Fruit fly (Drosophila melanogaster) whole organism, embryonic: ENCODE measurements around the gene CG33111.

Source experiments
- Bgb ChIP-seq: fragments of 200-800 bp; sonication (Bioruptor generic); IDR thresholded peaks from 2 replicates; pipeline ENCODE4 v1.3.6; 2022; ENCODE audit warnings: missing biosample characterization, missing genetic modification characterization; ENCODE audit not compliant: partially characterized antibody
- CG10321 ChIP-seq: fragments of 200-800 bp; sonication (Bioruptor generic); IDR thresholded peaks from 2 replicates; pipeline ENCODE4 v1.3.6; 2022; ENCODE audit warnings: missing biosample characterization, missing genetic modification characterization
- CG10979 ChIP-seq: fragments of 200-800 bp; sonication (Bioruptor generic); optimal IDR thresholded peaks from 2 replicates; lab custom pipeline; 2018; ENCODE audit warnings: missing biosample characterization, mild to moderate bottlenecking, missing genetic modification characterization, moderate library complexity
- CG11085 ChIP-seq: fragments of 200-800 bp; sonication (Bioruptor generic); IDR thresholded peaks from 2 replicates; pipeline ENCODE4 v1.3.6; 2022; ENCODE audit warnings: missing biosample characterization, missing genetic modification characterization
- CG11093 ChIP-seq: fragments of 200-800 bp; sonication (Bioruptor generic); IDR thresholded peaks from 3 replicates; pipeline ENCODE4 v1.3.6; 2022; ENCODE audit warnings: missing biosample characterization, missing genetic modification characterization
- CG12071 ChIP-seq: fragments of 200-800 bp; sonication (Bioruptor generic); optimal IDR thresholded peaks from 3 replicates; lab custom pipeline; 2018; ENCODE audit warnings: missing biosample characterization, mild to moderate bottlenecking, missing genetic modification characterization
- CG13287 ChIP-seq: fragments of 200-800 bp; sonication (Bioruptor generic); IDR thresholded peaks from 2 replicates; pipeline ENCODE4 v1.3.6; 2022; ENCODE audit warnings: missing biosample characterization, missing genetic modification characterization; ENCODE audit not compliant: partially characterized antibody
- CG13775 ChIP-seq: fragments of 200-800 bp; sonication (Bioruptor generic); optimal IDR thresholded peaks from 3 replicates; lab custom pipeline; 2017; ENCODE audit warnings: missing biosample characterization, mild to moderate bottlenecking, missing genetic modification characterization
- CG14014 ChIP-seq: fragments of 200-800 bp; sonication (Bioruptor generic); IDR thresholded peaks from 2 replicates; pipeline ENCODE4 v1.3.6; 2022; ENCODE audit warnings: missing biosample characterization, missing genetic modification characterization
- CG14441 ChIP-seq: fragments of 200-800 bp; sonication (Bioruptor generic); IDR thresholded peaks from 2 replicates; pipeline ENCODE4 v1.3.6; 2022; ENCODE audit warnings: missing biosample characterization, missing genetic modification characterization
- CG1602 ChIP-seq: fragments of 200-800 bp; sonication (Bioruptor generic); optimal IDR thresholded peaks from 3 replicates; lab custom pipeline; 2016; ENCODE audit warnings: missing biosample characterization, missing genetic modification characterization
- CG30020 ChIP-seq: fragments of 200-800 bp; optimal IDR thresholded peaks from 2 replicates; lab custom pipeline; 2019; ENCODE audit warnings: missing biosample characterization, mild to moderate bottlenecking, missing genetic modification characterization, moderate library complexity
- CG3065 ChIP-seq: fragments of 200-800 bp; sonication (Bioruptor generic); optimal IDR thresholded peaks from 2 replicates; lab custom pipeline; 2016; ENCODE audit warnings: missing biosample characterization, missing genetic modification characterization
- CG4404 ChIP-seq: fragments of 200-800 bp; sonication (Bioruptor generic); IDR thresholded peaks from 2 replicates; pipeline ENCODE4 v1.3.6; 2022; ENCODE audit warnings: missing biosample characterization, missing genetic modification characterization
- CG4730 ChIP-seq: fragments of 200-800 bp; sonication (Bioruptor generic); IDR thresholded peaks from 2 replicates; pipeline ENCODE4 v1.3.6; 2022; ENCODE audit warnings: missing biosample characterization, missing genetic modification characterization
- CG5245 ChIP-seq: fragments of 200-800 bp; sonication (Bioruptor generic); optimal IDR thresholded peaks from 3 replicates; lab custom pipeline; 2016; ENCODE audit warnings: missing biosample characterization, missing genetic modification characterization
- CG6683 ChIP-seq: fragments of 200-800 bp; sonication (Bioruptor generic); optimal IDR thresholded peaks from 2 replicates; lab custom pipeline; 2017; ENCODE audit warnings: missing biosample characterization, mild to moderate bottlenecking, missing genetic modification characterization, missing genetic modification reagents
- CG6854 ChIP-seq: fragments of 200-800 bp; sonication (Bioruptor generic); optimal IDR thresholded peaks from 3 replicates; lab custom pipeline; 2017; ENCODE audit warnings: missing biosample characterization, mild to moderate bottlenecking, missing genetic modification characterization
- CG9215 ChIP-seq: fragments of 200-800 bp; sonication (Bioruptor generic); IDR thresholded peaks from 2 replicates; pipeline ENCODE4 v1.3.6; 2022; ENCODE audit warnings: missing biosample characterization, missing genetic modification characterization
- CG9797 ChIP-seq: fragments of 200-800 bp; sonication (Bioruptor generic); optimal IDR thresholded peaks from 3 replicates; lab custom pipeline; 2018; ENCODE audit warnings: missing biosample characterization, mild to moderate bottlenecking, missing genetic modification characterization
- CG9817 ChIP-seq: fragments of 200-800 bp; sonication (Bioruptor generic); optimal IDR thresholded peaks from 2 replicates; lab custom pipeline; 2018; ENCODE audit warnings: missing biosample characterization, mild to moderate bottlenecking, missing genetic modification characterization, moderate library complexity
- Doc2 ChIP-seq: fragments of 200-800 bp; sonication (Bioruptor generic); IDR thresholded peaks from 2 replicates; pipeline ENCODE4 v1.3.6; 2022; ENCODE audit warnings: missing biosample characterization, missing genetic modification characterization
- Eip74EF ChIP-seq, 2 experiments: fragments of 200-800 bp in 1 of 2; fragments of >200 bp in 1 of 2; sonication (Bioruptor generic) in 1 of 2; optimal IDR thresholded peaks; 2 replicates each; lab custom pipeline; 2017 to 2019; ENCODE audit warnings: missing biosample characterization in 2 of 2, missing genetic modification characterization in 2 of 2, mild to moderate bottlenecking in 1 of 2, moderate library complexity in 1 of 2
- Kr ChIP-seq: fragments of 200-800 bp; sonication (Bioruptor generic); optimal IDR thresholded peaks from 2 replicates; lab custom pipeline; 2017; ENCODE audit warnings: missing biosample characterization, mild to moderate bottlenecking, missing genetic modification characterization
- Max ChIP-seq: fragments of 200-800 bp; sonication (Bioruptor generic); optimal IDR thresholded peaks from 2 replicates; lab custom pipeline; 2016; ENCODE audit warnings: missing biosample characterization, mild to moderate bottlenecking, missing genetic modification characterization
- Oli ChIP-seq: fragments of 200-800 bp; sonication (Bioruptor generic); optimal IDR thresholded peaks from 2 replicates; lab custom pipeline; 2018; ENCODE audit warnings: missing biosample characterization, mild to moderate bottlenecking, missing genetic modification characterization, moderate library complexity
- Scr ChIP-seq: fragments of 200-800 bp; sonication (Bioruptor generic); IDR thresholded peaks from 2 replicates; pipeline ENCODE4 v1.3.6; 2022; ENCODE audit warnings: missing biosample characterization, missing genetic modification characterization; ENCODE audit not compliant: partially characterized antibody
- Trl ChIP-seq, 3 experiments: fragments of >200 bp in 2 of 3; fragments of 200-800 bp in 1 of 3; sonication (Bioruptor generic) in 1 of 3; optimal IDR thresholded peaks; 2 replicates in 1 of 3; 3 replicates in 2 of 3; lab custom pipeline; 2016 to 2017; ENCODE audit warnings: missing biosample characterization in 1 of 3, missing genetic modification characterization in 1 of 3
- al ChIP-seq: fragments of 200-800 bp; sonication (Bioruptor generic); IDR thresholded peaks from 2 replicates; pipeline ENCODE4 v1.3.6; 2022; ENCODE audit warnings: missing biosample characterization, missing genetic modification characterization
- bigmax ChIP-seq: fragments of 200-800 bp; sonication (Bioruptor generic); optimal IDR thresholded peaks from 2 replicates; lab custom pipeline; 2018; ENCODE audit warnings: missing biosample characterization, mild to moderate bottlenecking, missing genetic modification characterization
- cas ChIP-seq: fragments of 200-800 bp; sonication (Bioruptor generic); IDR thresholded peaks from 2 replicates; pipeline ENCODE4 v1.3.6; 2022; ENCODE audit warnings: missing biosample characterization, missing genetic modification characterization
- cato ChIP-seq: fragments of 200-800 bp; sonication (Bioruptor generic); optimal IDR thresholded peaks from 2 replicates; lab custom pipeline; 2016; ENCODE audit warnings: missing biosample characterization, missing genetic modification characterization, borderline replicate concordance
- chinmo ChIP-seq: fragments of 200-800 bp; sonication (Bioruptor generic); IDR thresholded peaks from 4 replicates; pipeline ENCODE4 v1.3.6; 2022; ENCODE audit warnings: missing biosample characterization, missing genetic modification characterization; ENCODE audit not compliant: partially characterized antibody
- corto ChIP-seq: fragments of 200-800 bp; sonication (Bioruptor generic); optimal IDR thresholded peaks from 2 replicates; lab custom pipeline; 2016; ENCODE audit warnings: missing biosample characterization, mild to moderate bottlenecking, missing genetic modification characterization, moderate library complexity
- crc ChIP-seq: fragments of 200-800 bp; sonication (Bioruptor generic); optimal IDR thresholded peaks from 2 replicates; lab custom pipeline; 2016; ENCODE audit warnings: missing biosample characterization, missing genetic modification characterization
- crol ChIP-seq: fragments of 200-800 bp; sonication (Bioruptor generic); IDR thresholded peaks from 2 replicates; pipeline ENCODE4 v1.3.6; 2022; ENCODE audit warnings: missing biosample characterization, missing genetic modification characterization
- danr ChIP-seq: fragments of 200-800 bp; sonication (Bioruptor generic); IDR thresholded peaks from 2 replicates; pipeline ENCODE4 v1.3.6; 2022; ENCODE audit warnings: missing biosample characterization, missing genetic modification characterization
- exex ChIP-seq: fragments of 200-800 bp; sonication (Bioruptor generic); optimal IDR thresholded peaks from 4 replicates; lab custom pipeline; 2018; ENCODE audit warnings: missing biosample characterization, mild to moderate bottlenecking, missing genetic modification characterization, moderate library complexity
- ind ChIP-seq: fragments of 200-800 bp; sonication (Bioruptor generic); optimal IDR thresholded peaks from 3 replicates; lab custom pipeline; 2016; ENCODE audit warnings: missing biosample characterization, missing genetic modification characterization
- jumu ChIP-seq: fragments of 200-800 bp; sonication (Bioruptor generic); optimal IDR thresholded peaks from 3 replicates; lab custom pipeline; 2016; ENCODE audit warnings: missing biosample characterization, missing genetic modification characterization
- pb ChIP-seq: fragments of 200-800 bp; sonication (Bioruptor generic); optimal IDR thresholded peaks from 3 replicates; lab custom pipeline; 2016; ENCODE audit warnings: missing biosample characterization, missing genetic modification characterization
- sim ChIP-seq: fragments of 200-800 bp; sonication (Bioruptor generic); IDR thresholded peaks from 2 replicates; pipeline ENCODE4 v1.3.6; 2022; ENCODE audit warnings: missing biosample characterization, missing genetic modification characterization
- sqz ChIP-seq: fragments of 200-800 bp; sonication (Bioruptor generic); optimal IDR thresholded peaks from 3 replicates; lab custom pipeline; 2018; ENCODE audit warnings: missing biosample characterization, mild to moderate bottlenecking, missing genetic modification characterization
- sug ChIP-seq: fragments of 200-800 bp; optimal IDR thresholded peaks from 2 replicates; lab custom pipeline; 2019; ENCODE audit warnings: missing biosample characterization, mild to moderate bottlenecking, missing genetic modification characterization, moderate library complexity
- tgo ChIP-seq: fragments of 200-800 bp; sonication (Bioruptor generic); IDR thresholded peaks from 3 replicates; pipeline ENCODE4 v1.3.6; 2022; ENCODE audit warnings: missing biosample characterization, missing genetic modification characterization
- tna ChIP-seq: fragments of 200-800 bp; sonication (Bioruptor generic); IDR thresholded peaks from 2 replicates; pipeline ENCODE4 v1.3.6; 2022; ENCODE audit warnings: missing biosample characterization, missing genetic modification characterization; ENCODE audit not compliant: partially characterized antibody
- toy ChIP-seq: fragments of 200-800 bp; sonication (Bioruptor generic); IDR thresholded peaks from 2 replicates; pipeline ENCODE4 v1.3.6; 2022; ENCODE audit warnings: missing biosample characterization, missing genetic modification characterization
- z ChIP-seq: fragments of 200-800 bp; sonication (Bioruptor generic); IDR thresholded peaks from 3 replicates; pipeline ENCODE4 v1.3.6; 2022; ENCODE audit warnings: missing biosample characterization, missing genetic modification characterization

Gene CG33111

DNA sequence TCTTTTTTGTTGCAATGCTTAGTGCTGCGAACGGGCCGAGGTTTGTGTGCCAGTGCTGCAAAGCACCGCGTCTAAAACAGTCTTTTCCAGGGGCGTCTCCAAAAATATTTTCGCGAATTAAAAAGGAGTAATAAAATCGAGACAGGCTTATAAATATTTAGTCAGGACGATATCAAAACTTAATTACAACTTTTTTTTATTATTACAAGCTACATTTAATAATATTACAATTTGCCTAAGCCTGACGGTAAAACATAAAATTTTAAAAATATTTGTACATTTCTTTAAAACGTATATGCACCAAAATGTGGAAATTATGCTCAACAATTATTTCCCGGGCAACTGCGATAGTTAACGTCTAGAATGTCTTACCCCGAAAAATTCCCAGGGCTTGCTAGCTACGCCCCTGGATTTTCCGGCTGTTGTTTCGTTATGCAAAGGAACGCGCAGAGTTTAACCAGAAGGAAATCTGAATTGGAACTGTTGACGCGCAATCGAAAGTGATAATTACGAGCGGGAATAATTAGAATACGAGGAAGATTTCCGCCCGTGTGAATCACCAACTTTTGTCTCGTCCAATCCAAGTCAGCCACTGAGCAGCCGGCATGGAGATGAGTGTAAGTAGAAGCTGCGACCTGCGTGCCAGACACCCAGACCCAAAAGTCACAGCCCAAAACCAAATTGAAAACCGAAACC, 61.0 kb downstream of the CG33111 start, which contains the start of the genes PTPMT1 and Hrd3 (continued):
- TF ChIP-seq al (GFP tag; lab: Robert Waterston, UW) (peak; percentile 94), cas (peak; percentile 85), CG1602 (GFP tag; lab: Kevin White, UChicago) (peak; percentile 99), chinmo (0 out of 4 replicates have a peak, but pooled peaks have one; percentile 32), CG4730 (peak; percentile 94), CG9817 (tag; lab: Kevin White, UChicago) (peak; percentile 98), tgo (peak; percentile 96), sug (peak; percentile 98), CG3065 (GFP tag; lab: Kevin White, UChicago) (peak; percentile 96), Trl (optimal IDR thresholded peaks at IDR 0.05; lab: Kevin White, UChicago) (no peak), Trl (GFP tag; optimal IDR thresholded peaks at IDR 0.05; lab: Kevin White, UChicago) (peak; percentile 97), Oli (tag; lab: Kevin White, UChicago) (peak; percentile 99), Doc2 (peak; percentile 90), pb (GFP tag; lab: Kevin White, UChicago) (peak; percentile 97), CG14014 (GFP tag; lab: Robert Waterston, UW) (peak; percentile 96), exex (tag; lab: Kevin White, UChicago) (peak; percentile 90), CG13775 (peak; percentile 100), CG4404 (GFP tag; lab: Robert Waterston, UW) (peak; percentile 97), CG11093 (GFP tag; lab: Robert Waterston, UW) (peak; percentile 97), bigmax (GFP tag; lab: Kevin White, UChicago) (peak; percentile 48), crol (GFP tag; lab: Robert Waterston, UW) (peak; percentile 63; the same call in 1 of the 2 replicates), corto (GFP tag; lab: Kevin White, UChicago) (peak; percentile 93), CG10321 (peak; percentile 70), jumu (GFP tag; lab: Kevin White, UChicago) (peak; percentile 97), cato (GFP tag; lab: Kevin White, UChicago) (peak; percentile 98), CG9215 (peak; percentile 98), toy (GFP tag; lab: Robert Waterston, UW) (peak; percentile 86), Scr (GFP tag; lab: Robert Waterston, UW) (0 out of 2 replicates have a peak, but pooled peaks have one; percentile 26), Kr (peak; percentile 84), CG14441 (GFP tag; lab: Robert Waterston, UW) (peak; percentile 96), CG12071 (GFP tag; lab: Kevin White, UChicago) (peak; percentile 91), ind (GFP tag; lab: Kevin White, UChicago) (peak; percentile 99), danr (GFP tag; lab: Robert Waterston, UW) (peak; percentile 93), CG9797 (GFP tag; lab: Kevin White, UChicago) (peak; percentile 55), CG6683 (GFP tag; lab: Kevin White, UChicago) (peak; percentile 95), Max (GFP tag; lab: Kevin White, UChicago) (peak; percentile 99), CG30020 (tag; lab: Kevin White, UChicago) (peak; percentile 92), tna (GFP tag; lab: Robert Waterston, UW) (no peak), sim (GFP tag; lab: Robert Waterston, UW) (peak; percentile 89), CG11085 (peak; percentile 93), CG13287 (GFP tag; lab: Robert Waterston, UW) (peak; percentile 24; the same call in 1 of the 2 replicates), Eip74EF (GFP tag; optimal IDR thresholded peaks at IDR 0.05; lab: Kevin White, UChicago) (peak in 1 of 2 experiments; percentile 98), crc (peak; percentile 93), z (GFP tag; lab: Robert Waterston, UW) (no peak), CG10979 (tag; lab: Kevin White, UChicago) (peak; percentile 98), Bgb (GFP tag; lab: Robert Waterston, UW) (no peak), CG6854 (peak; percentile 97), CG5245 (GFP tag; lab: Kevin White, UChicago) (peak; percentile 97), sqz (GFP tag; lab: Kevin White, UChicago) (peak; percentile 98)
